Fruit fly (Drosophila melanogaster): ENCODE data around the gene dnd.
A peak's percentile ranks its signal among the peaks of the same experiment; 100 is the strongest.

The dnd gene

dm6 chr3R:21867819-21868218 is 19.3 kb downstream of the dnd start, which contains the start of the genes CG6569 and Cby:
Gene CG6569, minus strand, starts transcription at chr3R:21867919.
Gene Cby, plus strand, starts transcription at chr3R:21868003.
- TF ChIP-seq CG14014 (GFP tag; IDR thresholded peaks at IDR 0.05) (no peak), prd (optimal IDR thresholded peaks at IDR 0.05) (no peak), prd (GFP tag; IDR thresholded peaks at IDR 0.05) (no peak), CG9797 (GFP tag; optimal IDR thresholded peaks at IDR 0.05) (no peak), cato (GFP tag; optimal IDR thresholded peaks at IDR 0.05; ENCODE audit: borderline replicate concordance) (no peak), gsb (GFP tag; IDR thresholded peaks at IDR 0.05) (no peak), CG15601 (tag; optimal IDR thresholded peaks at IDR 0.05) (no peak), CG2116 (GFP tag; optimal IDR thresholded peaks at IDR 0.05) (no peak), Deaf1 (tag; optimal IDR thresholded peaks at IDR 0.05) (no peak), so (GFP tag; IDR thresholded peaks at IDR 0.05) (no peak), CG4854 (GFP tag; optimal IDR thresholded peaks at IDR 0.05) (no peak), dmrt99B (tag; optimal IDR thresholded peaks at IDR 0.05) (no peak), kah (GFP tag; optimal IDR thresholded peaks at IDR 0.05) (no peak), CG9215 (GFP tag; IDR thresholded peaks at IDR 0.05) (no peak), CG16813 (GFP tag; IDR thresholded peaks at IDR 0.05; ENCODE audit: partially characterized antibody) (no peak), CG8290 (GFP tag; optimal IDR thresholded peaks at IDR 0.05) (no peak), CG8290 (tag; optimal IDR thresholded peaks at IDR 0.05) (no peak), CG12155 (GFP tag; optimal IDR thresholded peaks at IDR 0.05) (no peak)

- TF ChIP-seq CG7556 (GFP tag; optimal IDR thresholded peaks at IDR 0.05) (peak; percentile 17), ewg (GFP tag; optimal IDR thresholded peaks at IDR 0.05) (peak; percentile 22), chm (GFP tag; IDR thresholded peaks at IDR 0.05) (no peak), CG13775 (GFP tag; optimal IDR thresholded peaks at IDR 0.05) (no peak), CG4617 (GFP tag; optimal IDR thresholded peaks at IDR 0.05; ENCODE audit: borderline replicate concordance) (peak; percentile 36), unpg (GFP tag; optimal IDR thresholded peaks at IDR 0.05) (peak; percentile 44), CG11456 (GFP tag; IDR thresholded peaks at IDR 0.05) (no peak), nerfin-1 (tag; optimal IDR thresholded peaks at IDR 0.05) (peak; percentile 20), CG15514 (GFP tag; optimal IDR thresholded peaks at IDR 0.05) (peak; percentile 51), chif (GFP tag; optimal IDR thresholded peaks at IDR 0.05) (peak in 1 of 2 experiments; percentile 1), nmo (GFP tag; optimal IDR thresholded peaks at IDR 0.05) (no peak), CG8290 (GFP tag; optimal IDR thresholded peaks at IDR 0.05) (no peak), CG8290 (tag; optimal IDR thresholded peaks at IDR 0.05) (peak in 1 of 2 experiments; percentile 82), stc (GFP tag; IDR thresholded peaks at IDR 0.05) (0 out of 2 replicates have a peak, but pooled peaks have one; percentile 11), CG2678 (tag; optimal IDR thresholded peaks at IDR 0.05) (peak; percentile 37), Gsc (GFP tag; IDR thresholded peaks at IDR 0.05) (no peak), Nf-YB (GFP tag; optimal IDR thresholded peaks at IDR 0.05) (peak; percentile 13), Vsx1 (GFP tag; optimal IDR thresholded peaks at IDR 0.05) (peak; percentile 31), odd (GFP tag; optimal IDR thresholded peaks at IDR 0.05) (peak; percentile 38), CG9932 (GFP tag; IDR thresholded peaks at IDR 0.05) (no peak), CG12391 (tag; optimal IDR thresholded peaks at IDR 0.05) (peak; percentile 13), Hmr (GFP tag; optimal IDR thresholded peaks at IDR 0.05) (peak; percentile 11), CG17385 (GFP tag; optimal IDR thresholded peaks at IDR 0.05) (no peak), CG2875 (GFP tag; optimal IDR thresholded peaks at IDR 0.05) (peak; percentile 49), CG34422 (GFP tag; IDR thresholded peaks at IDR 0.05) (no peak), Trl (optimal IDR thresholded peaks at IDR 0.05) (no peak), Trl (GFP tag; optimal IDR thresholded peaks at IDR 0.05) (no peak), lbe (GFP tag; optimal IDR thresholded peaks at IDR 0.05) (peak; percentile 6), CG17328 (GFP tag; IDR thresholded peaks at IDR 0.05) (peak; percentile 18; the same call in 1 of the 2 replicates), E2f2 (GFP tag; IDR thresholded peaks at IDR 0.05) (peak; percentile 84), crol (GFP tag; IDR thresholded peaks at IDR 0.05) (no peak), crp (GFP tag; optimal IDR thresholded peaks at IDR 0.05) (peak; percentile 37 to 90), CG18599 (GFP tag; optimal IDR thresholded peaks at IDR 0.05) (peak; percentile 52), kni (GFP tag; optimal IDR thresholded peaks at IDR 0.05) (no peak)
Observed at dm6 chr3R:21864992-21865391, 22.2 kb downstream of the dnd start, which contains the start of gene lsn. Gene lsn, plus strand, starts transcription at chr3R:21865168.

Measured in whole organism, embryonic.